Worm (Caenorhabditis elegans): ENCODE measurements around the gene C08F11.17.

- no peak for TF ChIP-seq T22C8.4 (GFP tag; IDR thresholded peaks at IDR 0.05)
- TF ChIP-seq cog-1 (tag; optimal IDR thresholded peaks at IDR 0.05) = no peak
- no peak for TF ChIP-seq ref-1 (GFP tag; conservative IDR thresholded peaks at IDR 0.05)
- TF ChIP-seq klf-2 (GFP tag; conservative IDR thresholded peaks at IDR 0.05) = no peak
- TF ChIP-seq flt-1 (GFP tag; IDR thresholded peaks at IDR 0.05) = no peak
- no peak for TF ChIP-seq ztf-23 (GFP tag; IDR thresholded peaks at IDR 0.05)
- TF ChIP-seq med-1 (GFP tag; optimal IDR thresholded peaks at IDR 0.05; ENCODE audit: insufficient read depth) = no peak
- no peak for TF ChIP-seq ztf-29 (GFP tag; IDR thresholded peaks at IDR 0.05)
These were observed 17.0 kb downstream of the C08F11.17 start, which contains the start of gene fbxa-98 for ce11 chrIV:13633165-13633564.
